Worm (Caenorhabditis elegans) whole organism, L1 larva: Measurements from ENCODE around the gene F21D5.4.
"Not testable (repeated sequence)": the region's sequence is repeated elsewhere in the genome, so short reads cannot be mapped to it uniquely, and the experiment has no call there.

Source experiments
- C16A3.4 ChIP-seq: fragments of 150-350 bp; optimal IDR thresholded peaks from 2 replicates; lab custom pipeline; 2014; ENCODE audit warnings: missing biosample characterization, missing genetic modification characterization
- C34B4.2 ChIP-seq: sonication (generic microtip); optimal IDR thresholded peaks from 2 replicates; lab custom pipeline; 2017; ENCODE audit warnings: mild to moderate bottlenecking, missing genetic modification characterization, missing compliant biosample characterization
- F16B12.6 ChIP-seq: fragments of 150-350 bp; optimal IDR thresholded peaks from 2 replicates; lab custom pipeline; 2014; ENCODE audit warnings: missing biosample characterization, missing genetic modification characterization
- efl-1 ChIP-seq, 4 experiments: fragments of 150-350 bp; optimal IDR thresholded peaks in 3 of 4; peaks in 1 of 4; 1 replicate in 1 of 4; 2 replicates in 3 of 4; lab custom pipeline; 2014; ENCODE audit warnings: missing biosample characterization in 2 of 4, missing genetic modification characterization in 2 of 4, missing genetic modification reagents in 2 of 4
- ets-5 ChIP-seq: fragments of 200-800 bp; sonication (Bioruptor generic); IDR thresholded peaks from 2 replicates; pipeline ENCODE4 v1.3.6; 2022; ENCODE audit warnings: missing genetic modification characterization, missing compliant biosample characterization
- grh-1 ChIP-seq: fragments of 200-800 bp; sonication (Bioruptor generic); IDR thresholded peaks from 2 replicates; pipeline ENCODE4 v1.3.6; 2022; ENCODE audit warnings: missing genetic modification reagents, missing genetic modification characterization, missing compliant biosample characterization
- hpl-2 ChIP-seq: fragments of 150-350 bp; optimal IDR thresholded peaks from 2 replicates; lab custom pipeline; 2014; ENCODE audit warnings: missing biosample characterization, missing genetic modification reagents, missing genetic modification characterization
- irx-1 ChIP-seq: sonication (generic microtip); optimal IDR thresholded peaks from 2 replicates; lab custom pipeline; 2016; ENCODE audit warnings: missing genetic modification characterization, missing compliant biosample characterization
- lsy-2 ChIP-seq, 2 experiments: fragments of 150-350 bp; optimal IDR thresholded peaks; 2 replicates each; lab custom pipeline; 2014; ENCODE audit warnings: missing biosample characterization in 2 of 2, missing genetic modification characterization in 2 of 2
- nhr-12 ChIP-seq: sonication (generic microtip); optimal IDR thresholded peaks from 2 replicates; lab custom pipeline; 2017; ENCODE audit warnings: missing biosample characterization, missing genetic modification characterization
- nhr-19 ChIP-seq: fragments of 200-800 bp; sonication (Bioruptor generic); conservative IDR thresholded peaks from 2 replicates; pipeline ENCODE4 v1.3.6; 2022; ENCODE audit warnings: missing genetic modification characterization, missing compliant biosample characterization
- nhr-28 ChIP-seq: fragments of 150-350 bp; optimal IDR thresholded peaks from 2 replicates; lab custom pipeline; 2014; ENCODE audit warnings: missing biosample characterization, missing genetic modification characterization
- nhr-84 ChIP-seq: sonication (generic microtip); optimal IDR thresholded peaks from 2 replicates; lab custom pipeline; 2017; ENCODE audit warnings: missing biosample characterization, missing genetic modification characterization
- nhr-90 ChIP-seq: sonication (generic microtip); optimal IDR thresholded peaks from 2 replicates; lab custom pipeline; 2016; ENCODE audit warnings: mild to moderate bottlenecking, missing genetic modification characterization, missing compliant biosample characterization; ENCODE audit not compliant: poor library complexity
- pax-3 ChIP-seq: fragments of 200-800 bp; sonication (Bioruptor generic); optimal IDR thresholded peaks from 2 replicates; lab custom pipeline; 2018; ENCODE audit warnings: mild to moderate bottlenecking, missing genetic modification characterization, moderate library complexity, missing compliant biosample characterization
- rnt-1 ChIP-seq: sonication (generic microtip); optimal IDR thresholded peaks from 2 replicates; lab custom pipeline; 2016; ENCODE audit warnings: mild to moderate bottlenecking, missing genetic modification characterization, moderate library complexity, missing compliant biosample characterization
- skn-1 ChIP-seq: fragments of 150-350 bp; optimal IDR thresholded peaks from 2 replicates; lab custom pipeline; 2014; ENCODE audit warnings: missing biosample characterization, missing genetic modification characterization
- snu-23 ChIP-seq: sonication (generic microtip); optimal IDR thresholded peaks from 2 replicates; lab custom pipeline; 2016; ENCODE audit warnings: missing genetic modification characterization, missing compliant biosample characterization
- sptf-1 ChIP-seq: fragments of 150-350 bp; optimal IDR thresholded peaks from 2 replicates; lab custom pipeline; 2014; ENCODE audit warnings: missing biosample characterization, missing genetic modification characterization
- sup-37 ChIP-seq: fragments of 200-800 bp; sonication (Bioruptor generic); optimal IDR thresholded peaks from 2 replicates; lab custom pipeline; 2018; ENCODE audit warnings: mild to moderate bottlenecking, missing genetic modification characterization, missing compliant biosample characterization
- swsn-7 ChIP-seq: sonication (generic microtip); optimal IDR thresholded peaks from 2 replicates; lab custom pipeline; 2016; ENCODE audit warnings: missing genetic modification characterization, missing compliant biosample characterization
- tbx-2 ChIP-seq: sonication (generic microtip); optimal IDR thresholded peaks from 2 replicates; lab custom pipeline; 2016; ENCODE audit warnings: missing genetic modification characterization, missing compliant biosample characterization
- unc-130 ChIP-seq: fragments of 150-350 bp; optimal IDR thresholded peaks from 2 replicates; lab custom pipeline; 2017; ENCODE audit warnings: missing biosample characterization, missing genetic modification characterization, inconsistent platforms
- unc-30 ChIP-seq: sonication (generic microtip); optimal IDR thresholded peaks from 2 replicates; lab custom pipeline; 2017; ENCODE audit warnings: missing biosample characterization, missing genetic modification characterization
- unc-86 ChIP-seq: sonication (generic microtip); optimal IDR thresholded peaks from 2 replicates; lab custom pipeline; 2016; ENCODE audit warnings: missing genetic modification characterization, missing compliant biosample characterization
- zip-4 ChIP-seq: fragments of 200-800 bp; sonication (Bioruptor generic); optimal IDR thresholded peaks from 2 replicates; lab custom pipeline; 2018; ENCODE audit warnings: mild to moderate bottlenecking, missing genetic modification characterization, moderate library complexity, missing compliant biosample characterization

The F21D5.4 gene

DNA sequence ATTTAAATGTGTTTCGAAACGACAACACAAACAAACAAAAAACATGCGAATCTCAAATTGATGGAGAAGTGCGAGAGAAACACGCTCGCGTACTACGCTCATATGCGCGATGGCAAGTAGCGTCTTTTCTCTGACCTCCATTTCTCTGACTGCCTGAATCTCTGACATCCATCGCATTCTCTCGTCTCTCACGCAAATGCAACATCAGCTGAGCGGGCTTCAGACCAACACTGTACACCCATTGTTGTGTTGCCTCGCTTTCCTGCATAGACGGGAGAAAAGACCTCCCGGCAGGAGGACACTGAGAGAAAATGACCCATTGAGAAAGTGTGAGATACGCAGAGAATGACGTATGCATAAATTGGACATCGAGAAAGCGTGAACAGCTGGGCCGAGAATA lies 44.3 kb downstream of the F21D5.4 start (continued):
- TF ChIP-seq swsn-7 (tag; lab: Kevin White, UChicago) (peak; percentile 56), sup-37 (GFP tag; lab: Kevin White, UChicago) (no peak), ets-5 (no peak), F16B12.6 (tag; lab: Kevin White, UChicago) (no peak), nhr-12 (tag; lab: Kevin White, UChicago) (no peak), sptf-1 (tag; lab: Kevin White, UChicago) (no peak), hpl-2 (GFP tag; lab: Kevin White, UChicago) (peak; percentile 46)

DNA sequence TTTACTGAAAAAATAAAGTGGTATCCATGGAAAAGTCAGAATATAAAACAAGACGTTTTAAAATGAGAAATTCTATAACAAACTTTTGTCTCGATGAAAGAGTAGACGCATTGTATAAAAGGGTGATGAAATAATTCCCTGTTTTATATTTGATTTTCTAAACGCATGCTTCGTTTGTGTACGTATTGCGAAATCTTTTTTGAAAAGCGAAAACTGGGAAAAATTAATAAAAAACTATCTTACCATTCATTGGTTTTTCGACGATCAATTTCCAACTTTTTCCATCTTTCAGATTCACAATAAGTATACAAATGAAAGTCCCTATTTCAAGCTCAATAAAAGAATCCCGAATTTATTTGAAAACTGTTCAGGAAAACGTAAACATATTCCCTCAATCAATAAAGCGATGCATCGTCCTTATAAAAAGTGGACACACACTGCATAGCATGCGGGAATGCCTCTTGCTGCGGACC lies 47.0 kb downstream of the F21D5.4 start, which contains the start of gene C33D9.13:
Gene C33D9.13 (minus strand): TSS at position 423 of the 473 bp plus-strand sequence.
- TF ChIP-seq skn-1 (tag; lab: Kevin White, UChicago) (peak; percentile 32), zip-4 (GFP tag; lab: Kevin White, UChicago) (peak; percentile 53), pax-3 (tag; lab: Kevin White, UChicago) (no peak)

DNA sequence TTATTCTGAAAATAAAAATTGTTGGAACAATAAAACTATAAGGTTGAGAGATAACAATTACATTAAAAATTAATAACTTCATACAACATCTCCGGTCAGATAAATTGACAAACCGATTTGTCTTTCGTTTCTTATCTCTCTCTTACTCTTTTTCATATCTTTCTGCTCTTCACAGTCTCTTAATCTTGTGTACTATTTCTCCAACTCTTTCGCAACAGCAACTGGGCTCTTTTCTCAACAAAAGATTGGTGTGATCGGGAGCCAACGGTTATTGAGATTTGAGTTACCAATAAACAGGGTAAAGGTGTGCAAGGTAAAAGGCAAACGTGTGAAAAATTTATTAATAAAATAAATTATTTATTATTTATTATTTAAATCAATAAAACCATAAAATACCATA lies 48.8 kb downstream of the F21D5.4 start, which contains the start of gene C33D9.8:
Gene C33D9.8 (minus strand): TSS at position 99 of the 400 bp plus-strand sequence.
- no peak for TF ChIP-seq sptf-1 (tag; lab: Kevin White, UChicago)
- TF ChIP-seq snu-23 (GFP tag; lab: Kevin White, UChicago): no peak
- no peak for TF ChIP-seq sup-37 (GFP tag; lab: Kevin White, UChicago)
- no peak for TF ChIP-seq grh-1 (GFP tag; lab: Robert Waterston, UW)
- no peak for TF ChIP-seq nhr-19
- TF ChIP-seq nhr-12 (tag; lab: Kevin White, UChicago): no peak
- TF ChIP-seq unc-30: no peak
- no peak for TF ChIP-seq irx-1
- no peak for TF ChIP-seq nhr-28 (tag; lab: Kevin White, UChicago)
- no peak for TF ChIP-seq C16A3.4 (tag; lab: Kevin White, UChicago)
- peak in 1 of 2 experiments; percentile 35 for TF ChIP-seq efl-1 (optimal IDR thresholded peaks at IDR 0.05; lab: Kevin White, UChicago)
- no peak for TF ChIP-seq efl-1 (GFP tag; optimal IDR thresholded peaks at IDR 0.05 in 1 of 2; lab: Kevin White, UChicago)
- TF ChIP-seq nhr-84 (tag; lab: Kevin White, UChicago): no peak
- TF ChIP-seq unc-130: no peak
- TF ChIP-seq lsy-2 (tag; optimal IDR thresholded peaks at IDR 0.05; lab: Kevin White, UChicago): peak in 1 of 2 experiments; percentile 31
- peak; percentile 41 for TF ChIP-seq rnt-1 (tag; lab: Kevin White, UChicago)
- no peak for TF ChIP-seq hpl-2 (GFP tag; lab: Kevin White, UChicago)
- TF ChIP-seq zip-4 (GFP tag; lab: Kevin White, UChicago): no peak
- TF ChIP-seq C34B4.2 (tag; lab: Kevin White, UChicago): no peak
- no peak for TF ChIP-seq tbx-2
- no peak for TF ChIP-seq nhr-90
- TF ChIP-seq unc-86: no peak

DNA sequence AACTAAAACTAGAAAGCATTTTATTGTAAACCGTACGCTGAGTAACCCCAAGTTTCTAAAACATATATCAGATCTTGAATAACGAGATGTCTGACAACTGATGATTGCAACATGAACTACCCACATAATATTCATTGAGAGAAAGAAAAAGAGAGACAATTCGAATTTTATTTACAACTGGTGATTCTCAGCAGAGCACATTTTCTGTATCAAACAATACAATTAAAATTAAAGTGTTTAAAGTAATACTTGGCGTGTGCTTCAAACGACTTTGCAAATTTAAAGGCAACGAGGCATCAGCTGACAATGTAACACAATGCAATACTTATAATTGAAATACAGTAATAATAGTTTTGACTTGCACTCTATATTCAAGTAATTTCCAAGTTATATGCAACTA lies 50.2 kb downstream of the F21D5.4 start, which contains the start of gene C33D9.10:
Gene C33D9.10 (minus strand): TSS at position 101 of the 400 bp plus-strand sequence.
- TF ChIP-seq efl-1 (optimal IDR thresholded peaks at IDR 0.05; lab: Kevin White, UChicago): not testable (repeated sequence)
- peak in 1 of 2 experiments; percentile 41 for TF ChIP-seq efl-1 (GFP tag; optimal IDR thresholded peaks at IDR 0.05 in 1 of 2; lab: Kevin White, UChicago)
- TF ChIP-seq, all 84 proteins: peak for 1; not testable (repeated sequence) for 83
